Fruit fly (Drosophila melanogaster): ENCODE results near the gene Bmcp.

dm6 chr3L:11773796-11774195 is 53.1 kb downstream of the Bmcp start:
- no peak for TF ChIP-seq CG8478 (optimal IDR thresholded peaks at IDR 0.05)
- no peak for TF ChIP-seq CTCF (optimal IDR thresholded peaks at IDR 0.05)
